Fruit fly (Drosophila melanogaster) whole organism, prepupa: ENCODE data around the gene Atg1.

Experiments used
- Blimp-1 ChIP-seq: fragments of 200-800 bp; sonication (Bioruptor generic); optimal IDR thresholded peaks from 3 replicates; lab custom pipeline; 2017; ENCODE audit warnings: missing biosample characterization, missing genetic modification characterization, mild to moderate bottlenecking, moderate library complexity, missing genetic modification reagents
- CG10631 ChIP-seq: fragments of 200-800 bp; sonication (Bioruptor generic); optimal IDR thresholded peaks from 2 replicates; lab custom pipeline; 2016; ENCODE audit warnings: missing biosample characterization, missing genetic modification characterization
- CG10669 ChIP-seq: fragments of 200-800 bp; sonication (Bioruptor generic); optimal IDR thresholded peaks from 3 replicates; lab custom pipeline; 2018; ENCODE audit warnings: missing biosample characterization, mild to moderate bottlenecking, missing genetic modification characterization, moderate library complexity
- CG11294 ChIP-seq: fragments of 200-800 bp; sonication (Bioruptor generic); IDR thresholded peaks from 2 replicates; pipeline ENCODE4 v1.3.6; 2022; ENCODE audit warnings: missing biosample characterization, missing genetic modification characterization
- CG11762 ChIP-seq: fragments of 200-800 bp; sonication (Bioruptor generic); optimal IDR thresholded peaks from 3 replicates; lab custom pipeline; 2016; ENCODE audit warnings: missing biosample characterization, missing genetic modification characterization; ENCODE audit not compliant: insufficient read depth
- CG11902 ChIP-seq: fragments of 200-800 bp; sonication (Bioruptor generic); optimal IDR thresholded peaks from 3 replicates; lab custom pipeline; 2016; ENCODE audit warnings: missing biosample characterization, missing genetic modification characterization
- CG15336 ChIP-seq: fragments of 200-800 bp; sonication (Bioruptor generic); IDR thresholded peaks from 2 replicates; pipeline ENCODE4 v1.3.6; 2022; ENCODE audit warnings: missing biosample characterization, missing genetic modification characterization
- CG3032 ChIP-seq: fragments of 200-800 bp; optimal IDR thresholded peaks from 2 replicates; lab custom pipeline; 2019; ENCODE audit warnings: missing biosample characterization, mild to moderate bottlenecking, missing genetic modification characterization, moderate library complexity
- CG3919 ChIP-seq: fragments of 200-800 bp; sonication (Bioruptor generic); optimal IDR thresholded peaks from 3 replicates; lab custom pipeline; 2016; ENCODE audit warnings: missing biosample characterization, missing genetic modification characterization
- CG4318 ChIP-seq: fragments of 200-800 bp; sonication (Bioruptor generic); optimal IDR thresholded peaks from 3 replicates; lab custom pipeline; 2017; ENCODE audit warnings: missing biosample characterization, mild to moderate bottlenecking, missing genetic modification characterization
- CG6163 ChIP-seq: fragments of 200-800 bp; sonication (Bioruptor generic); IDR thresholded peaks from 3 replicates; pipeline ENCODE4 v1.3.6; 2022; ENCODE audit warnings: missing biosample characterization, missing genetic modification characterization
- CG6792 ChIP-seq: fragments of 200-800 bp; sonication (Bioruptor generic); optimal IDR thresholded peaks from 3 replicates; lab custom pipeline; 2016; ENCODE audit warnings: missing biosample characterization, missing genetic modification characterization
- CG6808 ChIP-seq: fragments of 200-800 bp; sonication (Bioruptor generic); optimal IDR thresholded peaks from 3 replicates; lab custom pipeline; 2017; ENCODE audit warnings: missing biosample characterization, missing genetic modification characterization, mild to moderate bottlenecking, moderate library complexity, missing genetic modification reagents
- CG6854 ChIP-seq: fragments of 200-800 bp; sonication (Bioruptor generic); optimal IDR thresholded peaks from 2 replicates; lab custom pipeline; 2017; ENCODE audit warnings: missing biosample characterization, mild to moderate bottlenecking, missing genetic modification characterization
- CG7368 ChIP-seq: fragments of 200-800 bp; sonication (Bioruptor generic); optimal IDR thresholded peaks from 3 replicates; lab custom pipeline; 2016; ENCODE audit warnings: missing biosample characterization, missing genetic modification characterization
- CG8319 ChIP-seq: fragments of 200-800 bp; sonication (Bioruptor generic); optimal IDR thresholded peaks from 3 replicates; lab custom pipeline; 2016; ENCODE audit warnings: missing biosample characterization, missing genetic modification characterization
- CG8632 ChIP-seq: fragments of 200-800 bp; sonication (Bioruptor generic); optimal IDR thresholded peaks from 3 replicates; lab custom pipeline; 2016; ENCODE audit warnings: missing biosample characterization, missing genetic modification characterization
- CG9139 ChIP-seq: fragments of 200-800 bp; sonication (Bioruptor generic); optimal IDR thresholded peaks from 3 replicates; lab custom pipeline; 2017; ENCODE audit warnings: missing biosample characterization, mild to moderate bottlenecking, missing genetic modification characterization
- Eip75B ChIP-seq: fragments of 200-800 bp; sonication (Bioruptor generic); optimal IDR thresholded peaks from 3 replicates; lab custom pipeline; 2016; ENCODE audit warnings: missing biosample characterization, missing genetic modification characterization
- Eip78C ChIP-seq: fragments of 200-800 bp; sonication (Bioruptor generic); peaks from one replicate; lab custom pipeline; 2016; ENCODE audit warnings: missing biosample characterization, missing genetic modification characterization
- Eip93F ChIP-seq: fragments of 200-800 bp; sonication (Bioruptor generic); optimal IDR thresholded peaks from 2 replicates; lab custom pipeline; 2016; ENCODE audit warnings: missing biosample characterization, mild to moderate bottlenecking, missing genetic modification characterization
- Ets21C ChIP-seq: fragments of 200-800 bp; sonication (Bioruptor generic); optimal IDR thresholded peaks from 3 replicates; lab custom pipeline; 2016; ENCODE audit warnings: missing biosample characterization, missing genetic modification characterization
- Ets96B ChIP-seq: fragments of 200-800 bp; optimal IDR thresholded peaks from 2 replicates; lab custom pipeline; 2019; ENCODE audit warnings: missing biosample characterization, mild to moderate bottlenecking, missing genetic modification characterization, moderate library complexity
- Hr38 ChIP-seq: sonication (Bioruptor generic); optimal IDR thresholded peaks from 2 replicates; lab custom pipeline; 2016; ENCODE audit warnings: missing biosample characterization, missing genetic modification characterization
- Hr39 ChIP-seq: fragments of 200-800 bp; sonication (Bioruptor generic); optimal IDR thresholded peaks from 2 replicates; lab custom pipeline; 2016; ENCODE audit warnings: missing biosample characterization, missing genetic modification characterization
- Hr4 ChIP-seq: fragments of 200-800 bp; sonication (Bioruptor generic); optimal IDR thresholded peaks from 3 replicates; lab custom pipeline; 2016; ENCODE audit warnings: missing biosample characterization, missing genetic modification characterization
- Smox ChIP-seq: fragments of 200-800 bp; sonication (Bioruptor generic); optimal IDR thresholded peaks from 3 replicates; lab custom pipeline; 2016; ENCODE audit warnings: missing biosample characterization, missing genetic modification characterization
- Sox102F ChIP-seq: fragments of 200-800 bp; sonication (Bioruptor generic); optimal IDR thresholded peaks from 2 replicates; lab custom pipeline; 2016; ENCODE audit warnings: missing biosample characterization, mild to moderate bottlenecking, missing genetic modification characterization
- Sox14 ChIP-seq: fragments of 200-800 bp; sonication (Bioruptor generic); optimal IDR thresholded peaks from 3 replicates; lab custom pipeline; 2016; ENCODE audit warnings: missing biosample characterization, missing genetic modification characterization
- Sox15 ChIP-seq: fragments of 200-800 bp; sonication (Bioruptor generic); optimal IDR thresholded peaks from 3 replicates; lab custom pipeline; 2016; ENCODE audit warnings: missing biosample characterization, missing genetic modification characterization
- achi ChIP-seq: fragments of 200-800 bp; sonication (Bioruptor generic); optimal IDR thresholded peaks from 3 replicates; lab custom pipeline; 2016; ENCODE audit warnings: missing biosample characterization, missing genetic modification characterization
- acj6 ChIP-seq: fragments of 200-800 bp; sonication (Bioruptor generic); optimal IDR thresholded peaks from 3 replicates; lab custom pipeline; 2016; ENCODE audit warnings: missing biosample characterization, missing genetic modification characterization
- cyc ChIP-seq: fragments of 200-800 bp; sonication (Bioruptor generic); optimal IDR thresholded peaks from 3 replicates; lab custom pipeline; 2016; ENCODE audit warnings: missing biosample characterization, missing genetic modification characterization
- dac ChIP-seq: fragments of 200-800 bp; sonication (Bioruptor generic); optimal IDR thresholded peaks from 2 replicates; lab custom pipeline; 2017; ENCODE audit warnings: missing biosample characterization, mild to moderate bottlenecking, missing genetic modification characterization
- eg ChIP-seq: fragments of 200-800 bp; sonication (Bioruptor generic); IDR thresholded peaks from 3 replicates; pipeline ENCODE4 v1.3.6; 2022; ENCODE audit warnings: missing biosample characterization, missing genetic modification characterization
- fd59A ChIP-seq: fragments of 200-800 bp; sonication (Bioruptor generic); optimal IDR thresholded peaks from 2 replicates; lab custom pipeline; 2017; ENCODE audit warnings: missing biosample characterization, mild to moderate bottlenecking, missing genetic modification characterization, missing genetic modification reagents
- lz ChIP-seq: fragments of 200-800 bp; sonication (Bioruptor generic); optimal IDR thresholded peaks from 3 replicates; lab custom pipeline; 2016; ENCODE audit warnings: missing biosample characterization, missing genetic modification characterization
- net ChIP-seq: fragments of 200-800 bp; sonication (Bioruptor generic); optimal IDR thresholded peaks from 3 replicates; lab custom pipeline; 2016; ENCODE audit warnings: missing biosample characterization, missing genetic modification characterization
- pdm3 ChIP-seq: fragments of 200-800 bp; sonication (Bioruptor generic); optimal IDR thresholded peaks from 3 replicates; lab custom pipeline; 2016; ENCODE audit warnings: missing biosample characterization, missing genetic modification characterization
- spab ChIP-seq: fragments of 200-800 bp; sonication (Bioruptor generic); optimal IDR thresholded peaks from 2 replicates; lab custom pipeline; 2017; ENCODE audit warnings: missing biosample characterization, mild to moderate bottlenecking, missing genetic modification characterization, missing genetic modification reagents
- svp ChIP-seq: fragments of 200-800 bp; sonication (Bioruptor generic); peaks from one replicate; lab custom pipeline; 2016; ENCODE audit warnings: missing biosample characterization, missing genetic modification characterization
- topi ChIP-seq: fragments of 200-800 bp; sonication (Bioruptor generic); optimal IDR thresholded peaks from 3 replicates; lab custom pipeline; 2016; ENCODE audit warnings: missing biosample characterization, missing genetic modification characterization

The Atg1 gene

dm6 chr3L:12831290-12831952 lies 26.5 kb upstream of the Atg1 start (continued):
- TF ChIP-seq pdm3 (GFP tag; lab: Kevin White, UChicago) (peak; percentile 81), CG8319 (GFP tag; lab: Kevin White, UChicago) (peak; percentile 46), CG3919 (no peak), CG8632 (GFP tag; lab: Kevin White, UChicago) (peak; percentile 73), Hr39 (GFP tag; lab: Kevin White, UChicago) (peak; percentile 73), topi (GFP tag; lab: Kevin White, UChicago) (peak; percentile 73), CG10669 (no peak), Ets96B (tag; lab: Kevin White, UChicago) (peak; percentile 75), dac (GFP tag; lab: Kevin White, UChicago) (peak; percentile 19), CG6792 (peak; percentile 74), CG11902 (GFP tag; lab: Kevin White, UChicago) (peak; percentile 40), Eip75B (GFP tag; lab: Kevin White, UChicago) (peak; percentile 78), Eip93F (GFP tag; lab: Kevin White, UChicago) (no peak), acj6 (GFP tag; lab: Kevin White, UChicago) (peak; percentile 74), fd59A (GFP tag; lab: Kevin White, UChicago) (peak; percentile 61), CG6163 (no peak), CG15336 (GFP tag; lab: Robert Waterston, UW) (peak; percentile 72)

dm6 chr3L:12830416-12830815 lies 25.5 kb upstream of the Atg1 start:
- no peak for TF ChIP-seq dac (GFP tag; lab: Kevin White, UChicago)
- TF ChIP-seq Blimp-1 (GFP tag; lab: Kevin White, UChicago): no peak
- no peak for TF ChIP-seq achi (GFP tag; lab: Kevin White, UChicago)
- no peak for TF ChIP-seq Sox14 (GFP tag; lab: Kevin White, UChicago)
- no peak for TF ChIP-seq CG10631 (GFP tag; lab: Kevin White, UChicago)
- TF ChIP-seq Eip75B (GFP tag; lab: Kevin White, UChicago): no peak
- no peak for TF ChIP-seq eg (GFP tag; lab: Robert Waterston, UW)
- no peak for TF ChIP-seq svp
- no peak for TF ChIP-seq Sox15 (GFP tag; lab: Kevin White, UChicago)
- TF ChIP-seq Ets21C (GFP tag; lab: Kevin White, UChicago): no peak
- no peak for TF ChIP-seq CG4318
- no peak for TF ChIP-seq CG6854 (GFP tag; lab: Kevin White, UChicago)
- TF ChIP-seq CG11294 (GFP tag; lab: Robert Waterston, UW): no peak
- no peak for TF ChIP-seq CG7368 (GFP tag; lab: Kevin White, UChicago)
- TF ChIP-seq CG6792: no peak
- no peak for TF ChIP-seq CG8632 (GFP tag; lab: Kevin White, UChicago)
- TF ChIP-seq CG11762 (GFP tag; lab: Kevin White, UChicago): no peak
- TF ChIP-seq Sox102F (GFP tag; lab: Kevin White, UChicago): no peak
- no peak for TF ChIP-seq CG9139 (GFP tag; lab: Kevin White, UChicago)

- TF ChIP-seq cyc (GFP tag; lab: Kevin White, UChicago): no peak
- TF ChIP-seq Hr39 (GFP tag; lab: Kevin White, UChicago): no peak
- no peak for TF ChIP-seq CG3032 (tag; lab: Kevin White, UChicago)
Observed at dm6 chr3L:12828532-12828931, 23.6 kb upstream of the Atg1 start.

- no peak for TF ChIP-seq CG9139 (GFP tag; lab: Kevin White, UChicago)
- TF ChIP-seq Smox (GFP tag; lab: Kevin White, UChicago): no peak
- TF ChIP-seq pdm3 (GFP tag; lab: Kevin White, UChicago): no peak
- TF ChIP-seq spab (GFP tag; lab: Kevin White, UChicago): no peak
- no peak for TF ChIP-seq Hr38
- no peak for TF ChIP-seq Hr4 (GFP tag; lab: Kevin White, UChicago)
- TF ChIP-seq lz (GFP tag; lab: Kevin White, UChicago): no peak
- no peak for TF ChIP-seq CG6792
- TF ChIP-seq Ets21C (GFP tag; lab: Kevin White, UChicago): no peak
- TF ChIP-seq net (GFP tag; lab: Kevin White, UChicago): no peak
- TF ChIP-seq Eip78C (GFP tag; lab: Kevin White, UChicago): no peak
- TF ChIP-seq CG6808 (GFP tag; lab: Kevin White, UChicago): no peak
- TF ChIP-seq CG3032 (tag; lab: Kevin White, UChicago): no peak
- TF ChIP-seq, all 60 proteins: peak for 0
Observed at dm6 chr3L:12827705-12828104, 22.8 kb upstream of the Atg1 start.
